Fruit fly (Drosophila melanogaster) whole organism, prepupa: ENCODE measurements around the gene CG34183.

ENCODE experiments used
- CG16779 ChIP-seq: fragments of 200-800 bp; sonication (Bioruptor generic); optimal IDR thresholded peaks from 3 replicates; lab custom pipeline; 2017; ENCODE audit warnings: missing biosample characterization, mild to moderate bottlenecking, missing genetic modification characterization
- CG4318 ChIP-seq: fragments of 200-800 bp; sonication (Bioruptor generic); optimal IDR thresholded peaks from 3 replicates; lab custom pipeline; 2017; ENCODE audit warnings: missing biosample characterization, mild to moderate bottlenecking, missing genetic modification characterization
- Sox15 ChIP-seq: fragments of 200-800 bp; sonication (Bioruptor generic); optimal IDR thresholded peaks from 3 replicates; lab custom pipeline; 2016; ENCODE audit warnings: missing biosample characterization, missing genetic modification characterization
- dac ChIP-seq: fragments of 200-800 bp; sonication (Bioruptor generic); optimal IDR thresholded peaks from 2 replicates; lab custom pipeline; 2017; ENCODE audit warnings: missing biosample characterization, mild to moderate bottlenecking, missing genetic modification characterization
- spab ChIP-seq: fragments of 200-800 bp; sonication (Bioruptor generic); optimal IDR thresholded peaks from 2 replicates; lab custom pipeline; 2017; ENCODE audit warnings: missing biosample characterization, mild to moderate bottlenecking, missing genetic modification characterization, missing genetic modification reagents
- svp ChIP-seq: fragments of 200-800 bp; sonication (Bioruptor generic); peaks from one replicate; lab custom pipeline; 2016; ENCODE audit warnings: missing biosample characterization, missing genetic modification characterization

DNA sequence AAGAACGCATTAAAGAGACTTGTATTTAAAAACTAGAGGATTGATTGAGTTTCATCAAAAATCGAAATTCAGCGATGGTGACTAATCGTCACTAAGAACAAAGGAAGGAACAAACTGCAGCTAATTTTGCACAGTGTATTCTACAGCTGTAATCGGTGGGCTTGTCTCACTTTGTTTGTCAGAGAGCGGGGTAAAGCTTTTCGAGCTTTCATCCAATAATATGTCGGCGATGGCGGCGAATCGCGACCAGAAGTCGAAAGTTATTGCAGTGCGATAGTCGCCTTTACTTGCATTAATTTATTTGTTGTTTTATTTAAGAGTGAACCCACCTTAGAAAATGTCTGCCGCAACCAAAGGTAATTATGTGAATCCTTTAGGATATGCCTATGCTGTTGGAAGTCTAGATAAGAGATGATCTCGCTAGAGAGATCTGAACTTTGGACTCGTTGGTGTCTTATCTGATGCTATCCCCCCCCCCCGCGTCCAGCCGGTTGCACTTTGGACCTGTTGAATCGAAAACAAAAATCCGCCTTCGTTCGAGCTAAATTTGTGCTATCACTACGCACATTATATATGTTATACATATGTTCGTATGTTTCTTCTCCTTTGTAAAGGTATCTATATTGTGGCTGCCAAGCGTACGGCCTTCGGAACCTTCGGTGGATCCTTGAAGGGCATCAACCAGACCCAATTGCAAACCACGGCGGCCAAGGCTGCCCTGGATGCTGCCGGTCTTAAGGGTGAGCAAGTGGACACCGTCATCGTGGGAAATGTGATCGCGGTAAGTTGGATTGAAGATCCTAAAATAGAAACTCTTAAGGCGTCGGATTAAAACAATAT, 24.7 kb upstream of the CG34183 start, which contains the start of gene yip2:
- TF ChIP-seq spab (GFP tag; lab: Kevin White, UChicago), result peak; percentile 99
- peak; percentile 75 for TF ChIP-seq dac (GFP tag; lab: Kevin White, UChicago)
- TF ChIP-seq Sox15 (GFP tag; lab: Kevin White, UChicago), result no peak
- peak; percentile 99 for TF ChIP-seq CG16779 (tag; lab: Kevin White, UChicago)
- peak; percentile 99 for TF ChIP-seq svp (GFP tag; lab: Kevin White, UChicago)
- TF ChIP-seq CG4318, result no peak
